Fruit fly (Drosophila melanogaster): ENCODE results near the gene GCC88.

Gene GCC88

dm6 chr3R:11200042-11200884, 30.1 kb downstream of the GCC88 start:
- peak; percentile 21 for TF ChIP-seq Hr83 (GFP tag; optimal IDR thresholded peaks at IDR 0.05; ENCODE audit: poor library complexity, severe bottlenecking)
- no peak for TF ChIP-seq Sp1 (GFP tag; optimal IDR thresholded peaks at IDR 0.05)
- no peak for TF ChIP-seq CrebA (GFP tag; optimal IDR thresholded peaks at IDR 0.05; ENCODE audit: borderline replicate concordance)
- TF ChIP-seq dl (GFP tag; optimal IDR thresholded peaks at IDR 0.05; ENCODE audit: insufficient read depth in 1 of 2, partially characterized antibody in 2 of 2) = peak; percentile 48 to 81
- TF ChIP-seq Rel (GFP tag; optimal IDR thresholded peaks at IDR 0.05) = no peak
- no peak for TF ChIP-seq Rel (tag; optimal IDR thresholded peaks at IDR 0.05)
- no peak for TF ChIP-seq foxo (GFP tag; optimal IDR thresholded peaks at IDR 0.05)
- peak; percentile 83 for TF ChIP-seq Dif (GFP tag; optimal IDR thresholded peaks at IDR 0.05; ENCODE audit: partially characterized antibody)
- no peak for TF ChIP-seq rgr (GFP tag; optimal IDR thresholded peaks at IDR 0.05)
- TF ChIP-seq brk (GFP tag; optimal IDR thresholded peaks at IDR 0.05) = no peak

- TF ChIP-seq h (GFP tag; optimal IDR thresholded peaks at IDR 0.05) (peak; percentile 36), Sp1 (GFP tag; optimal IDR thresholded peaks at IDR 0.05) (no peak), Rel (GFP tag; optimal IDR thresholded peaks at IDR 0.05) (no peak), Rel (tag; optimal IDR thresholded peaks at IDR 0.05) (peak; percentile 47)
These were observed 31.1 kb downstream of the GCC88 start for dm6 chr3R:11199227-11199835.

dm6 chr3R:11198062-11198472, 32.3 kb downstream of the GCC88 start:
- peak; percentile 29 for TF ChIP-seq h (GFP tag; optimal IDR thresholded peaks at IDR 0.05)
- no peak for TF ChIP-seq Jra (GFP tag; optimal IDR thresholded peaks at IDR 0.05)
- no peak for TF ChIP-seq OdsH (GFP tag; optimal IDR thresholded peaks at IDR 0.05)
- no peak for TF ChIP-seq jim (GFP tag; optimal IDR thresholded peaks at IDR 0.05)
- no peak for TF ChIP-seq dsf (GFP tag; optimal IDR thresholded peaks at IDR 0.05; ENCODE audit: borderline replicate concordance)
- TF ChIP-seq sv (GFP tag; optimal IDR thresholded peaks at IDR 0.05) = no peak
- TF ChIP-seq Hr83 (GFP tag; optimal IDR thresholded peaks at IDR 0.05; ENCODE audit: poor library complexity, severe bottlenecking) = no peak
- no peak for TF ChIP-seq Abd-B (GFP tag; optimal IDR thresholded peaks at IDR 0.05)
- TF ChIP-seq Mio (GFP tag; optimal IDR thresholded peaks at IDR 0.05) = no peak
- peak; percentile 8 for TF ChIP-seq Vsx2 (GFP tag; optimal IDR thresholded peaks at IDR 0.05; ENCODE audit: partially characterized antibody)
- no peak for TF ChIP-seq pan (optimal IDR thresholded peaks at IDR 0.05)
- peak; percentile 21 for TF ChIP-seq HLH106 (tag; optimal IDR thresholded peaks at IDR 0.05)
- peak; percentile 84 for TF ChIP-seq CrebA (GFP tag; optimal IDR thresholded peaks at IDR 0.05; ENCODE audit: borderline replicate concordance)
- no peak for TF ChIP-seq Rel (GFP tag; optimal IDR thresholded peaks at IDR 0.05)
- peak; percentile 75 for TF ChIP-seq Rel (tag; optimal IDR thresholded peaks at IDR 0.05)
- peak; percentile 19 for TF ChIP-seq Dif (GFP tag; optimal IDR thresholded peaks at IDR 0.05; ENCODE audit: partially characterized antibody)
- peak; percentile 12 to 53 for TF ChIP-seq dl (GFP tag; optimal IDR thresholded peaks at IDR 0.05; ENCODE audit: insufficient read depth in 1 of 2, partially characterized antibody in 2 of 2)
- TF ChIP-seq woc (GFP tag; optimal IDR thresholded peaks at IDR 0.05) = peak; percentile 79
- TF ChIP-seq foxo (GFP tag; optimal IDR thresholded peaks at IDR 0.05) = peak in 1 of 2 experiments; percentile 9
- no peak for TF ChIP-seq fru (GFP tag; optimal IDR thresholded peaks at IDR 0.05)
- no peak for TF ChIP-seq usp (GFP tag; optimal IDR thresholded peaks at IDR 0.05)
- peak; percentile 48 for TF ChIP-seq psq (GFP tag; optimal IDR thresholded peaks at IDR 0.05)
- no peak for TF ChIP-seq brk (GFP tag; optimal IDR thresholded peaks at IDR 0.05)
- TF ChIP-seq br (GFP tag; optimal IDR thresholded peaks at IDR 0.05) = peak; percentile 38
- TF ChIP-seq rgr (GFP tag; optimal IDR thresholded peaks at IDR 0.05) = peak; percentile 21
- TF ChIP-seq GATAd (GFP tag; optimal IDR thresholded peaks at IDR 0.05) = no peak
- peak; percentile 5 for TF ChIP-seq Hnf4 (GFP tag; optimal IDR thresholded peaks at IDR 0.05)

dm6 chr3R:11197389-11197716, 33.0 kb downstream of the GCC88 start, which contains the start of gene cu:
TSS of gene cu (plus strand) at chr3R:11197592.
- no peak for TF ChIP-seq lola (GFP tag; optimal IDR thresholded peaks at IDR 0.05)
- no peak for TF ChIP-seq HLH106 (tag; optimal IDR thresholded peaks at IDR 0.05)
- no peak for TF ChIP-seq sage (GFP tag; optimal IDR thresholded peaks at IDR 0.05)
- TF ChIP-seq usp (GFP tag; optimal IDR thresholded peaks at IDR 0.05) = no peak
- no peak for TF ChIP-seq foxo (GFP tag; optimal IDR thresholded peaks at IDR 0.05)
- TF ChIP-seq br (GFP tag; optimal IDR thresholded peaks at IDR 0.05) = no peak
- no peak for TF ChIP-seq jim (GFP tag; optimal IDR thresholded peaks at IDR 0.05)
- TF ChIP-seq rgr (GFP tag; optimal IDR thresholded peaks at IDR 0.05) = no peak
- TF ChIP-seq CrebA (GFP tag; optimal IDR thresholded peaks at IDR 0.05; ENCODE audit: borderline replicate concordance) = no peak
- TF ChIP-seq Abd-B (GFP tag; optimal IDR thresholded peaks at IDR 0.05) = no peak
- TF ChIP-seq dl (GFP tag; optimal IDR thresholded peaks at IDR 0.05; ENCODE audit: insufficient read depth in 1 of 2, partially characterized antibody in 2 of 2) = peak; percentile 76 to 82
- TF ChIP-seq Jra (GFP tag; optimal IDR thresholded peaks at IDR 0.05) = peak; percentile 86
- TF ChIP-seq GATAd (GFP tag; optimal IDR thresholded peaks at IDR 0.05) = no peak
- TF ChIP-seq Vsx2 (GFP tag; optimal IDR thresholded peaks at IDR 0.05; ENCODE audit: partially characterized antibody) = peak; percentile 12
- no peak for TF ChIP-seq Mio (GFP tag; optimal IDR thresholded peaks at IDR 0.05)
- TF ChIP-seq woc (GFP tag; optimal IDR thresholded peaks at IDR 0.05) = no peak
- TF ChIP-seq brk (GFP tag; optimal IDR thresholded peaks at IDR 0.05) = peak; percentile 60
- TF ChIP-seq Hr78 (GFP tag; optimal IDR thresholded peaks at IDR 0.05) = no peak
- peak; percentile 32 for TF ChIP-seq sv (GFP tag; optimal IDR thresholded peaks at IDR 0.05)
- no peak for TF ChIP-seq pan (optimal IDR thresholded peaks at IDR 0.05)
- no peak for TF ChIP-seq ey (GFP tag; optimal IDR thresholded peaks at IDR 0.05)
- no peak for TF ChIP-seq psq (GFP tag; optimal IDR thresholded peaks at IDR 0.05)
- peak; percentile 62 for TF ChIP-seq Dif (GFP tag; optimal IDR thresholded peaks at IDR 0.05; ENCODE audit: partially characterized antibody)

Measured in whole organism, wandering third instar larva.